Fruit fly (Drosophila melanogaster) whole organism, adult: ENCODE measurements around the gene ND-B16.6.
A peak's percentile ranks its signal among the peaks of the same experiment; 100 is the strongest.

Experiments
- ovo ChIP-seq: fragments of 200-800 bp; sonication (Bioruptor generic); optimal IDR thresholded peaks from 2 replicates; lab custom pipeline; 2016; ENCODE audit warnings: missing biosample characterization, missing genetic modification characterization
- tj ChIP-seq: fragments of 200-800 bp; sonication (Bioruptor generic); optimal IDR thresholded peaks from 3 replicates; lab custom pipeline; 2017; ENCODE audit warnings: missing biosample characterization, mild to moderate bottlenecking, missing genetic modification characterization, moderate library complexity

DNA sequence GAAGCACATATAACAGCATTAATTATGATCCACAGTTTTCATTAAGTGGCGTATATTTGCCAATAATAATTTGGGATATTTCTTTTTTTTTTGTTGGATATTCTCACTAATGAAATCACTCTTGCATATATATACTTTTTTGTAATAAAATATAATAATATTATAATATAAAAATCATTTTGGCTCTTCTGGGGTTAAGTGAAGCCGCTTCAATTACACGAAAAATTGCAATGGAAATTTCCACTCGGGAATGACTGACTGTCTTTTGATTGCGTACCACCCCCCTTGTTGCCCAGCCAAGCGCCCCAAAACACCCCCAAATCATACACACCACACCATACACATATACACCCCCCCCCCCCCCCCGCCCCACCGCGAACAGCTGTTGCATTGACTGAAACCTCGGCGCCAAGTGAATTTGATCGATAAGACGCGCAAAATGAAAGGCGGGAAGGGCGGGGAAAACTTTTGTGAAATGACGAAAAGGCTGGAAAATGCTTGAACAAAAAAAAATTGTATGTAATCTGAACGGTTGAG is 5.6 kb downstream of the ND-B16.6 start:
- peak; percentile 16 for TF ChIP-seq tj (GFP tag; lab: Kevin White, UChicago)
- peak; percentile 20 for TF ChIP-seq ovo (GFP tag; lab: Kevin White, UChicago)
